Worm (Caenorhabditis elegans): ENCODE measurements around the gene evl-14.

The evl-14 gene

ce11 chrIII:4265892-4266291 lies 47.0 kb downstream of the evl-14 start:
- TF ChIP-seq sma-3 (GFP tag; optimal IDR thresholded peaks at IDR 0.05), result no peak
- no peak for TF ChIP-seq fos-1 (tag; optimal IDR thresholded peaks at IDR 0.05)
- no peak for TF ChIP-seq nhr-25 (tag; optimal IDR thresholded peaks at IDR 0.05)
- TF ChIP-seq egl-27 (tag; optimal IDR thresholded peaks at IDR 0.05), result no peak
- no peak for TF ChIP-seq sem-4 (tag; optimal IDR thresholded peaks at IDR 0.05)
- no peak for TF ChIP-seq C34F6.9 (tag; optimal IDR thresholded peaks at IDR 0.05)
- no peak for TF ChIP-seq lin-13 (GFP tag; optimal IDR thresholded peaks at IDR 0.05)
- no peak for TF ChIP-seq peb-1 (tag; optimal IDR thresholded peaks at IDR 0.05)
- no peak for TF ChIP-seq crh-2 (tag; optimal IDR thresholded peaks at IDR 0.05)
- no peak for TF ChIP-seq ama-1 (optimal IDR thresholded peaks at IDR 0.05)
- no peak for TF ChIP-seq nhr-237 (tag; optimal IDR thresholded peaks at IDR 0.05)
- TF ChIP-seq lin-39 (tag; optimal IDR thresholded peaks at IDR 0.05), result no peak
- TF ChIP-seq unc-62 (GFP tag; optimal IDR thresholded peaks at IDR 0.05), result no peak
- no peak for TF ChIP-seq R02D3.7 (tag; optimal IDR thresholded peaks at IDR 0.05)
- no peak for TF ChIP-seq nhr-21 (tag; optimal IDR thresholded peaks at IDR 0.05)
- TF ChIP-seq zag-1 (tag; optimal IDR thresholded peaks at IDR 0.05), result no peak
- no peak for TF ChIP-seq mbf-1 (tag; optimal IDR thresholded peaks at IDR 0.05)
- TF ChIP-seq alr-1 (tag; optimal IDR thresholded peaks at IDR 0.05), result no peak
- no peak for TF ChIP-seq unc-39 (tag; optimal IDR thresholded peaks at IDR 0.05)

ce11 chrIII:4263048-4263447 lies 49.9 kb downstream of the evl-14 start, which contains the start of gene T08A11.1:
Gene T08A11.1 (minus strand): TSS chrIII:4263148.
- TF ChIP-seq elt-3 (tag; optimal IDR thresholded peaks at IDR 0.05) (no peak), fos-1 (tag; optimal IDR thresholded peaks at IDR 0.05) (no peak), mab-5 (tag; optimal IDR thresholded peaks at IDR 0.05) (no peak), ZK546.5 (tag; optimal IDR thresholded peaks at IDR 0.05) (no peak), R02D3.7 (tag; optimal IDR thresholded peaks at IDR 0.05) (no peak), nhr-21 (tag; optimal IDR thresholded peaks at IDR 0.05) (no peak), Y55F3AM.14 (GFP tag; optimal IDR thresholded peaks at IDR 0.05) (no peak), elt-1 (tag; optimal IDR thresholded peaks at IDR 0.05) (no peak), lin-13 (GFP tag; optimal IDR thresholded peaks at IDR 0.05) (no peak), nhr-77 (tag; optimal IDR thresholded peaks at IDR 0.05) (no peak), sma-9 (GFP tag; optimal IDR thresholded peaks at IDR 0.05) (no peak), sma-9 (tag; optimal IDR thresholded peaks at IDR 0.05) (no peak), blmp-1 (tag; optimal IDR thresholded peaks at IDR 0.05; ENCODE audit: insufficient read depth) (no peak), mbf-1 (tag; optimal IDR thresholded peaks at IDR 0.05) (no peak), sem-4 (tag; optimal IDR thresholded peaks at IDR 0.05) (no peak), unc-39 (tag; optimal IDR thresholded peaks at IDR 0.05) (no peak), nhr-129 (tag; optimal IDR thresholded peaks at IDR 0.05) (no peak)

DNA sequence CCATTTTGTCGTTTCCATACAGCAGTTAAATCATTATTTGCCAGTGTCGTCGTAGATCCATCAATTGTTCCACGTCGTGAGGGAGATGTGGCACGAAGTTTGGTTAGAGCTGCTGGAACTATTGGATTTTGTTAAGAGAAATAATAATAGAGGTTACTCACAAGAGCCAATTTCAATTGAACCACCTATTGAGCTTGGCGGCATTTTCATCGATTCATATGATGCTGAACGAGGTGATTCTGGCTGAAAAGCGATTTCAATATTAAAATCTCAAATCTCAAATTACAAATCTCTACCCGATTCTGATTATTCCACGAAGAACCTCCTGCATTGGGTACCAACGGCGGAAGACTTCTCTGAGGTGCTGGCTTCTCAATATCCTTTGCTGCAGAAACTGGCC lies 55.0 kb downstream of the evl-14 start:
- TF ChIP-seq alr-1 (tag; optimal IDR thresholded peaks at IDR 0.05) (no peak), nhr-129 (tag; optimal IDR thresholded peaks at IDR 0.05) (no peak), blmp-1 (tag; optimal IDR thresholded peaks at IDR 0.05; ENCODE audit: insufficient read depth) (no peak), skn-1 (tag; optimal IDR thresholded peaks at IDR 0.05) (no peak), nhr-12 (tag; optimal IDR thresholded peaks at IDR 0.05) (no peak), nhr-11 (tag; optimal IDR thresholded peaks at IDR 0.05) (no peak), sem-4 (tag; optimal IDR thresholded peaks at IDR 0.05) (no peak), lin-13 (GFP tag; optimal IDR thresholded peaks at IDR 0.05) (no peak), unc-62 (GFP tag; optimal IDR thresholded peaks at IDR 0.05) (no peak), F13H6.1 (tag; optimal IDR thresholded peaks at IDR 0.05) (no peak), C34F6.9 (tag; optimal IDR thresholded peaks at IDR 0.05) (no peak), nhr-10 (tag; optimal IDR thresholded peaks at IDR 0.05) (no peak), lin-11 (tag; optimal IDR thresholded peaks at IDR 0.05) (no peak), ceh-16 (tag; optimal IDR thresholded peaks at IDR 0.05) (no peak), lsy-2 (tag; optimal IDR thresholded peaks at IDR 0.05) (no peak), nhr-237 (tag; optimal IDR thresholded peaks at IDR 0.05) (no peak)

All from whole organism, L2 larva.